Fruit fly (Drosophila melanogaster) whole organism, embryonic: ENCODE data around the gene CG10621.
A peak's percentile ranks its signal among the peaks of the same experiment; 100 is the strongest.

Source experiments
- CG10654 ChIP-seq: fragments of 200-800 bp; sonication (Bioruptor generic); optimal IDR thresholded peaks from 2 replicates; lab custom pipeline; 2016; ENCODE audit warnings: missing biosample characterization, missing genetic modification characterization
- CG11093 ChIP-seq: fragments of 200-800 bp; sonication (Bioruptor generic); IDR thresholded peaks from 3 replicates; pipeline ENCODE4 v1.3.6; 2022; ENCODE audit warnings: missing biosample characterization, missing genetic modification characterization
- CG11247 ChIP-seq: fragments of 200-800 bp; sonication (Bioruptor generic); IDR thresholded peaks from 2 replicates; pipeline ENCODE4 v1.3.6; 2022; ENCODE audit warnings: missing biosample characterization, missing genetic modification characterization
- CG11456 ChIP-seq: fragments of 200-800 bp; sonication (Bioruptor generic); IDR thresholded peaks from 3 replicates; pipeline ENCODE4 v1.3.6; 2022; ENCODE audit warnings: missing biosample characterization, missing genetic modification characterization
- CG12659 ChIP-seq: fragments of 200-800 bp; sonication (Bioruptor generic); optimal IDR thresholded peaks from 3 replicates; lab custom pipeline; 2017; ENCODE audit warnings: mild to moderate bottlenecking, missing biosample characterization, missing genetic modification reagents, missing genetic modification characterization
- CG13287 ChIP-seq: fragments of 200-800 bp; sonication (Bioruptor generic); IDR thresholded peaks from 2 replicates; pipeline ENCODE4 v1.3.6; 2022; ENCODE audit warnings: missing biosample characterization, missing genetic modification characterization; ENCODE audit not compliant: partially characterized antibody
- CG14441 ChIP-seq: fragments of 200-800 bp; sonication (Bioruptor generic); IDR thresholded peaks from 2 replicates; pipeline ENCODE4 v1.3.6; 2022; ENCODE audit warnings: missing biosample characterization, missing genetic modification characterization
- CG15269 ChIP-seq: fragments of 200-800 bp; sonication (Bioruptor generic); optimal IDR thresholded peaks from 2 replicates; lab custom pipeline; 2018; ENCODE audit warnings: missing biosample characterization, mild to moderate bottlenecking, missing genetic modification characterization, moderate library complexity
- CG1603 ChIP-seq: fragments of 200-800 bp; sonication (Bioruptor generic); optimal IDR thresholded peaks from 2 replicates; lab custom pipeline; 2019; ENCODE audit warnings: missing biosample characterization, mild to moderate bottlenecking, missing genetic modification characterization, moderate library complexity
- CG18476 ChIP-seq: fragments of 200-800 bp; sonication (Bioruptor generic); optimal IDR thresholded peaks from 2 replicates; lab custom pipeline; 2016; ENCODE audit warnings: missing biosample characterization, mild to moderate bottlenecking, missing genetic modification characterization
- CG2120 ChIP-seq: fragments of 200-800 bp; sonication (Bioruptor generic); optimal IDR thresholded peaks from 3 replicates; lab custom pipeline; 2016; ENCODE audit warnings: missing biosample characterization, missing genetic modification characterization
- CG2129 ChIP-seq: fragments of 200-800 bp; sonication (Bioruptor generic); IDR thresholded peaks from 2 replicates; pipeline ENCODE4 v1.3.6; 2022; ENCODE audit warnings: missing biosample characterization, missing genetic modification characterization; ENCODE audit not compliant: partially characterized antibody
- CG2875 ChIP-seq: fragments of 200-800 bp; sonication (Bioruptor generic); optimal IDR thresholded peaks from 2 replicates; lab custom pipeline; 2017; ENCODE audit warnings: missing biosample characterization, mild to moderate bottlenecking, missing genetic modification characterization, missing genetic modification reagents
- CG30403 ChIP-seq: fragments of 200-800 bp; sonication (Bioruptor generic); optimal IDR thresholded peaks from 3 replicates; lab custom pipeline; 2016; ENCODE audit warnings: missing biosample characterization, missing genetic modification characterization
- CG31388 ChIP-seq: fragments of 200-800 bp; sonication (Bioruptor generic); optimal IDR thresholded peaks from 2 replicates; lab custom pipeline; 2016; ENCODE audit warnings: missing biosample characterization, missing genetic modification characterization
- CG4282 ChIP-seq: fragments of 200-800 bp; sonication (Bioruptor generic); optimal IDR thresholded peaks from 2 replicates; lab custom pipeline; 2016; ENCODE audit warnings: missing biosample characterization, missing genetic modification characterization
- CG4617 ChIP-seq: fragments of 200-800 bp; sonication (Bioruptor generic); optimal IDR thresholded peaks from 3 replicates; lab custom pipeline; 2016; ENCODE audit warnings: missing biosample characterization, missing genetic modification characterization, borderline replicate concordance
- CG4854 ChIP-seq: fragments of 200-800 bp; sonication (Bioruptor generic); optimal IDR thresholded peaks from 2 replicates; lab custom pipeline; 2016; ENCODE audit warnings: missing biosample characterization, missing genetic modification characterization, inconsistent platforms
- CG5180 ChIP-seq: fragments of 200-800 bp; sonication (Bioruptor generic); optimal IDR thresholded peaks from 3 replicates; lab custom pipeline; 2017; ENCODE audit warnings: missing biosample characterization, missing genetic modification characterization, mild to moderate bottlenecking, moderate library complexity, missing genetic modification reagents
- CG6272 ChIP-seq: fragments of 200-800 bp; sonication (Bioruptor generic); IDR thresholded peaks from 2 replicates; pipeline ENCODE4 v1.3.6; 2022; ENCODE audit warnings: missing biosample characterization, missing genetic modification characterization
- CG8089 ChIP-seq: fragments of 200-800 bp; sonication (Bioruptor generic); optimal IDR thresholded peaks from 3 replicates; lab custom pipeline; 2016; ENCODE audit warnings: missing biosample characterization, missing genetic modification characterization
- CG8924 ChIP-seq: fragments of 200-800 bp; optimal IDR thresholded peaks from 3 replicates; lab custom pipeline; 2019; ENCODE audit warnings: missing biosample characterization, mild to moderate bottlenecking, missing genetic modification characterization, moderate library complexity
- Dad ChIP-seq: fragments of 200-800 bp; sonication (Bioruptor generic); optimal IDR thresholded peaks from 3 replicates; lab custom pipeline; 2016; ENCODE audit warnings: missing biosample characterization, missing genetic modification characterization
- Deaf1 ChIP-seq: fragments of 200-800 bp; optimal IDR thresholded peaks from 3 replicates; lab custom pipeline; 2019; ENCODE audit warnings: missing biosample characterization, mild to moderate bottlenecking, missing genetic modification characterization, moderate library complexity
- HHEX ChIP-seq: fragments of 200-800 bp; sonication (Bioruptor generic); optimal IDR thresholded peaks from 3 replicates; lab custom pipeline; 2017; ENCODE audit warnings: missing biosample characterization, mild to moderate bottlenecking, missing genetic modification characterization, missing genetic modification reagents
- Hand ChIP-seq: fragments of 200-800 bp; sonication (Bioruptor generic); optimal IDR thresholded peaks from 2 replicates; lab custom pipeline; 2017; ENCODE audit warnings: mild to moderate bottlenecking, missing biosample characterization, missing genetic modification reagents, missing genetic modification characterization
- Jarid2 ChIP-seq: fragments of 200-800 bp; sonication (Bioruptor generic); optimal IDR thresholded peaks from 3 replicates; lab custom pipeline; 2017; ENCODE audit warnings: mild to moderate bottlenecking, missing biosample characterization, missing genetic modification reagents, missing genetic modification characterization
- MTF-1 ChIP-seq: fragments of 200-800 bp; sonication (Bioruptor generic); optimal IDR thresholded peaks from 2 replicates; lab custom pipeline; 2018; ENCODE audit warnings: missing biosample characterization, mild to moderate bottlenecking, missing genetic modification characterization, borderline replicate concordance
- Nf-YA ChIP-seq: fragments of 200-800 bp; sonication (Bioruptor generic); IDR thresholded peaks from 2 replicates; pipeline ENCODE4 v1.3.6; 2022; ENCODE audit warnings: missing biosample characterization, missing genetic modification characterization
- Spps ChIP-seq: fragments of 200-800 bp; sonication (Bioruptor generic); optimal IDR thresholded peaks from 2 replicates; lab custom pipeline; 2018; ENCODE audit warnings: missing biosample characterization, mild to moderate bottlenecking, missing genetic modification characterization
- Tbp ChIP-seq: fragments of >200 bp; optimal IDR thresholded peaks from 2 replicates; lab custom pipeline; 2018; ENCODE audit warnings: missing biosample characterization, missing genetic modification characterization
- abd-A ChIP-seq: fragments of 200-800 bp; sonication (Bioruptor generic); optimal IDR thresholded peaks from 3 replicates; lab custom pipeline; 2019; ENCODE audit warnings: missing biosample characterization, mild to moderate bottlenecking, missing genetic modification characterization, moderate library complexity
- al ChIP-seq: fragments of 200-800 bp; sonication (Bioruptor generic); IDR thresholded peaks from 2 replicates; pipeline ENCODE4 v1.3.6; 2022; ENCODE audit warnings: missing biosample characterization, missing genetic modification characterization
- amos ChIP-seq: fragments of 200-800 bp; sonication (Bioruptor generic); IDR thresholded peaks from 2 replicates; pipeline ENCODE4 v1.3.6; 2022; ENCODE audit warnings: missing biosample characterization, missing genetic modification characterization; ENCODE audit not compliant: partially characterized antibody
- ap ChIP-seq: fragments of 200-800 bp; sonication (Bioruptor generic); IDR thresholded peaks from 2 replicates; pipeline ENCODE4 v1.3.6; 2022; ENCODE audit warnings: missing biosample characterization, missing genetic modification characterization
- bcd ChIP-seq: fragments of 200-800 bp; sonication (Bioruptor generic); optimal IDR thresholded peaks from 2 replicates; lab custom pipeline; 2017; ENCODE audit warnings: missing biosample characterization, mild to moderate bottlenecking, missing genetic modification characterization
- esg ChIP-seq: fragments of 200-800 bp; sonication (Bioruptor generic); conservative IDR thresholded peaks from 2 replicates; pipeline ENCODE4 v1.3.6; 2022; ENCODE audit warnings: missing biosample characterization, missing genetic modification characterization
- grau ChIP-seq: fragments of 200-800 bp; optimal IDR thresholded peaks from 3 replicates; lab custom pipeline; 2019; ENCODE audit warnings: missing biosample characterization, mild to moderate bottlenecking, missing genetic modification characterization, moderate library complexity
- gro ChIP-seq: fragments of 200-800 bp; sonication (Bioruptor generic); optimal IDR thresholded peaks from 2 replicates; lab custom pipeline; 2016; ENCODE audit warnings: missing biosample characterization, missing genetic modification characterization
- gsb-n ChIP-seq: fragments of 200-800 bp; sonication (Bioruptor generic); optimal IDR thresholded peaks from 3 replicates; lab custom pipeline; 2018; ENCODE audit warnings: missing biosample characterization, mild to moderate bottlenecking, missing genetic modification characterization
- lab ChIP-seq: fragments of 200-800 bp; sonication (Bioruptor generic); optimal IDR thresholded peaks from 3 replicates; lab custom pipeline; 2017; ENCODE audit warnings: missing biosample characterization, missing genetic modification characterization, mild to moderate bottlenecking, moderate library complexity, missing genetic modification reagents
- lov ChIP-seq, 2 experiments: fragments of 200-800 bp in 1 of 2; fragments of >200 bp in 1 of 2; sonication (Bioruptor generic) in 1 of 2; IDR thresholded peaks in 1 of 2; optimal IDR thresholded peaks in 1 of 2; 2 replicates in 1 of 2; 3 replicates in 1 of 2; pipeline versions ENCODE4 v1.3.6 to Lab custom; 2017 to 2022; ENCODE audit warnings: missing biosample characterization in 1 of 2, missing genetic modification characterization in 1 of 2
- pb ChIP-seq: fragments of 200-800 bp; sonication (Bioruptor generic); optimal IDR thresholded peaks from 3 replicates; lab custom pipeline; 2016; ENCODE audit warnings: missing biosample characterization, missing genetic modification characterization
- sd ChIP-seq: fragments of 200-800 bp; sonication (Bioruptor generic); optimal IDR thresholded peaks from 3 replicates; lab custom pipeline; 2018; ENCODE audit warnings: missing biosample characterization, mild to moderate bottlenecking, missing genetic modification characterization, moderate library complexity
- sens-2 ChIP-seq: fragments of 200-800 bp; sonication (Bioruptor generic); IDR thresholded peaks from 2 replicates; pipeline ENCODE4 v1.3.6; 2022; ENCODE audit warnings: missing biosample characterization, missing genetic modification characterization
- seq ChIP-seq: fragments of 200-800 bp; sonication (Bioruptor generic); IDR thresholded peaks from 2 replicates; pipeline ENCODE4 v1.3.6; 2022; ENCODE audit warnings: missing biosample characterization, missing genetic modification characterization
- tx ChIP-seq: fragments of 200-800 bp; sonication (Bioruptor generic); optimal IDR thresholded peaks from 2 replicates; lab custom pipeline; 2016; ENCODE audit warnings: missing biosample characterization, missing genetic modification characterization
- zfh1 ChIP-seq: fragments of 200-800 bp; sonication (Bioruptor generic); IDR thresholded peaks from 3 replicates; pipeline ENCODE4 v1.3.6; 2022; ENCODE audit warnings: missing biosample characterization, missing genetic modification characterization

CG10621 gene

dm6 chr2L:18987078-18987895 lies 33.1 kb upstream of the CG10621 start, which contains the start of the genes Swip-1 and EMC5 (continued):
- TF ChIP-seq CG11093 (no peak), CG1603 (tag; lab: Kevin White, UChicago) (no peak), pb (GFP tag; lab: Kevin White, UChicago) (no peak), tx (GFP tag; lab: Kevin White, UChicago) (no peak), CG11247 (GFP tag; lab: Robert Waterston, UW) (peak; percentile 64), MTF-1 (GFP tag; lab: Kevin White, UChicago) (no peak), CG4617 (GFP tag; lab: Kevin White, UChicago) (peak; percentile 52), CG31388 (GFP tag; lab: Kevin White, UChicago) (peak; percentile 9), abd-A (no peak), CG18476 (GFP tag; lab: Kevin White, UChicago) (no peak), amos (peak; percentile 62), gro (GFP tag; lab: Kevin White, UChicago) (no peak), CG4282 (GFP tag; lab: Kevin White, UChicago) (no peak), grau (tag; lab: Kevin White, UChicago) (peak; percentile 77), esg (GFP tag; lab: Robert Waterston, UW) (peak; percentile 50), sens-2 (no peak), CG14441 (GFP tag; lab: Robert Waterston, UW) (peak; percentile 19; the same call in 1 of the 2 replicates), CG5180 (no peak), Jarid2 (GFP tag; lab: Kevin White, UChicago) (peak; percentile 87), ap (peak; percentile 27; the same call in 1 of the 2 replicates), seq (GFP tag; lab: Robert Waterston, UW) (no peak), zfh1 (GFP tag; lab: Robert Waterston, UW) (peak; percentile 60), gsb-n (tag; lab: Kevin White, UChicago) (peak; percentile 64), CG2129 (GFP tag; lab: Robert Waterston, UW) (0 out of 2 replicates have a peak, but pooled peaks have one; percentile 12), CG30403 (GFP tag; lab: Kevin White, UChicago) (peak; percentile 72), CG8089 (GFP tag; lab: Kevin White, UChicago) (no peak), Dad (GFP tag; lab: Kevin White, UChicago) (no peak), Deaf1 (tag; lab: Kevin White, UChicago) (peak; percentile 66), bcd (GFP tag; lab: Kevin White, UChicago) (peak; percentile 59), al (peak; percentile 42; the same call in 1 of the 2 replicates), Nf-YA (GFP tag; lab: Robert Waterston, UW) (0 out of 2 replicates have a peak, but pooled peaks have one; percentile 32), Hand (no peak), CG11456 (GFP tag; lab: Robert Waterston, UW) (peak; percentile 80), CG2875 (GFP tag; lab: Kevin White, UChicago) (no peak), CG6272 (GFP tag; lab: Robert Waterston, UW) (peak; percentile 51), CG10654 (GFP tag; lab: Kevin White, UChicago) (peak; percentile 54), CG13287 (peak; percentile 57), CG2120 (GFP tag; lab: Kevin White, UChicago) (peak; percentile 54), CG15269 (peak; percentile 66), Spps (tag; lab: Kevin White, UChicago) (no peak), CG12659 (GFP tag; lab: Kevin White, UChicago) (peak; percentile 82), sd (tag; lab: Kevin White, UChicago) (peak; percentile 60), Tbp (GFP tag; lab: Kevin White, UChicago) (no peak), lov (optimal IDR thresholded peaks at IDR 0.05; lab: Kevin White, UChicago) (no peak), lov (GFP tag; IDR thresholded peaks at IDR 0.05; lab: Robert Waterston, UW) (no peak), HHEX (GFP tag; lab: Kevin White, UChicago) (peak; percentile 35), lab (GFP tag; lab: Kevin White, UChicago) (peak; percentile 20), CG8924 (tag; lab: Kevin White, UChicago) (peak; percentile 79), CG4854 (GFP tag; lab: Kevin White, UChicago) (no peak)
